Fruit fly (Drosophila melanogaster) S2 (cell line): ENCODE results near the gene CG6144.

Experiments
- CG8478 ChIP-seq: fragments of >200 bp; optimal IDR thresholded peaks from 2 replicates; lab custom pipeline; 2018
- CTCF ChIP-seq, 2 experiments: fragments of >200 bp; optimal IDR thresholded peaks; 2 replicates each; lab custom pipeline; 2018

Gene CG6144

DNA sequence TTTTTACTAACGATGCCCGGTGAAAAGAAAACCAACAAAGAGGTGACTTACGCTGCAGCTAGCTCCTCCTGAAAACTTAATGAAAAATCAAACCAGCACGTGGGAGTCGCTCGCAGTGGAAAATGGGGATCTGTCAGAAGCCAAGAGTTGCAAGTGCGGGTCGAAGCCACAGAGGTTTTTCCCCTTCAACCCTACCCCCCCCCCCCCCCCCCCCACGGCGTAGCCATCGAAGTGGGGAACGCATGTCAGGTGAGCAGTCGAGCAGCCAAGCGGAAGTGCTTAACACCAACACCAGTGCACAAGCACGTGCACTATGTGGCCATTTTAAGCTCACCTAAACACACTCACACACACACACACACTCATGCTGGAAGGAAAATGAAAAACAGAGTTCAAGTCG, 50.9 kb downstream of the CG6144 start:
- no peak for TF ChIP-seq CTCF (optimal IDR thresholded peaks at IDR 0.05; lab: Kevin White, UChicago)
- TF ChIP-seq CG8478 (lab: Kevin White, UChicago): no peak
